Fruit fly (Drosophila melanogaster): Measurements from ENCODE around the gene ATP6AP2.

ATP6AP2 gene

dm6 chr3R:9229075-9229835, 31.2 kb upstream of the ATP6AP2 start (continued):
- peak; percentile 72 for TF ChIP-seq bab2 (GFP tag; optimal IDR thresholded peaks at IDR 0.05)
- peak; percentile 83 for TF ChIP-seq kni (GFP tag; optimal IDR thresholded peaks at IDR 0.05)
- peak; percentile 69 for TF ChIP-seq CG18476 (GFP tag; optimal IDR thresholded peaks at IDR 0.05)
- peak; percentile 91 for TF ChIP-seq CG9727 (GFP tag; optimal IDR thresholded peaks at IDR 0.05)
- TF ChIP-seq Blimp-1 (GFP tag; optimal IDR thresholded peaks at IDR 0.05): peak; percentile 81
- TF ChIP-seq ara (GFP tag; IDR thresholded peaks at IDR 0.05): peak; percentile 86
- no peak for TF ChIP-seq CG10543 (GFP tag; optimal IDR thresholded peaks at IDR 0.05)
- peak; percentile 26 for TF ChIP-seq CG12071 (GFP tag; optimal IDR thresholded peaks at IDR 0.05)
- TF ChIP-seq nom (GFP tag; optimal IDR thresholded peaks at IDR 0.05): peak; percentile 98
- TF ChIP-seq zen2 (GFP tag; IDR thresholded peaks at IDR 0.05; ENCODE audit: partially characterized antibody): no peak
- TF ChIP-seq pho (GFP tag; optimal IDR thresholded peaks at IDR 0.05): peak; percentile 63
- peak; percentile 76 for TF ChIP-seq tio (GFP tag; optimal IDR thresholded peaks at IDR 0.05)
- no peak for TF ChIP-seq aop (GFP tag; IDR thresholded peaks at IDR 0.05)
- TF ChIP-seq Chrac-16 (GFP tag; optimal IDR thresholded peaks at IDR 0.05): peak; percentile 81
- TF ChIP-seq CG17612 (GFP tag; IDR thresholded peaks at IDR 0.05): no peak
- no peak for TF ChIP-seq hkb (optimal IDR thresholded peaks at IDR 0.05)
- peak; percentile 80 for TF ChIP-seq hkb (GFP tag; IDR thresholded peaks at IDR 0.05)
- peak; percentile 79 for TF ChIP-seq Oli (tag; optimal IDR thresholded peaks at IDR 0.05)
- no peak for TF ChIP-seq CG16813 (GFP tag; IDR thresholded peaks at IDR 0.05; ENCODE audit: partially characterized antibody)
- TF ChIP-seq Elba2 (GFP tag; optimal IDR thresholded peaks at IDR 0.05): no peak
- TF ChIP-seq CG11085 (GFP tag; IDR thresholded peaks at IDR 0.05): no peak
- TF ChIP-seq gro (GFP tag; optimal IDR thresholded peaks at IDR 0.05): peak; percentile 36
- TF ChIP-seq CG12659 (GFP tag; optimal IDR thresholded peaks at IDR 0.05): peak; percentile 59
- TF ChIP-seq CG33557 (GFP tag; optimal IDR thresholded peaks at IDR 0.05): peak; percentile 62
- TF ChIP-seq CG7928 (GFP tag; optimal IDR thresholded peaks at IDR 0.05): peak; percentile 14
- TF ChIP-seq phol (tag; optimal IDR thresholded peaks at IDR 0.05): peak; percentile 86
- TF ChIP-seq croc (GFP tag; conservative IDR thresholded peaks at IDR 0.05): peak; percentile 59
- TF ChIP-seq Aef1 (GFP tag; IDR thresholded peaks at IDR 0.05): peak; percentile 62
- no peak for TF ChIP-seq schlank (tag; optimal IDR thresholded peaks at IDR 0.05)
- TF ChIP-seq chif (GFP tag; optimal IDR thresholded peaks at IDR 0.05): peak; percentile 86 to 90
- TF ChIP-seq CG7786 (GFP tag; optimal IDR thresholded peaks at IDR 0.05): peak; percentile 75
- peak; percentile 56 for TF ChIP-seq ewg (GFP tag; optimal IDR thresholded peaks at IDR 0.05)
- no peak for TF ChIP-seq ac (GFP tag; optimal IDR thresholded peaks at IDR 0.05)
- 0 out of 2 replicates have a peak, but pooled peaks have one; percentile 39 for TF ChIP-seq ap (GFP tag; IDR thresholded peaks at IDR 0.05)
- peak; percentile 69 for TF ChIP-seq p53 (GFP tag; optimal IDR thresholded peaks at IDR 0.05)
- no peak for TF ChIP-seq mld (GFP tag; IDR thresholded peaks at IDR 0.05; ENCODE audit: partially characterized antibody)
- TF ChIP-seq cg (GFP tag; optimal IDR thresholded peaks at IDR 0.05): peak; percentile 69
- peak; percentile 50 for TF ChIP-seq ems (GFP tag; optimal IDR thresholded peaks at IDR 0.05)
- TF ChIP-seq CG6272 (GFP tag; IDR thresholded peaks at IDR 0.05): peak; percentile 25; the same call in 1 of the 2 replicates
- TF ChIP-seq Dip2 (GFP tag; IDR thresholded peaks at IDR 0.05): no peak
- TF ChIP-seq chn (GFP tag; optimal IDR thresholded peaks at IDR 0.05): peak; percentile 57
- TF ChIP-seq CG17186 (GFP tag; optimal IDR thresholded peaks at IDR 0.05): peak; percentile 54
- peak; percentile 92 for TF ChIP-seq CG18262 (tag; optimal IDR thresholded peaks at IDR 0.05)
- TF ChIP-seq sens (GFP tag): peak; percentile 99
- TF ChIP-seq Ets65A (GFP tag): peak; percentile 97
- no peak for TF ChIP-seq CG3065 (GFP tag; optimal IDR thresholded peaks at IDR 0.05)
- TF ChIP-seq pan (optimal IDR thresholded peaks at IDR 0.05): no peak
- TF ChIP-seq pan (GFP tag; optimal IDR thresholded peaks at IDR 0.05 in 1 of 2, IDR thresholded peaks at IDR 0.05 in 1 of 2): peak in 1 of 2 experiments; percentile 81
- TF ChIP-seq CG10267 (tag; optimal IDR thresholded peaks at IDR 0.05): peak; percentile 84
- peak; percentile 74 for TF ChIP-seq CG1602 (GFP tag; optimal IDR thresholded peaks at IDR 0.05)
